Worm (Caenorhabditis elegans): ENCODE data around the gene mlc-2.

The mlc-2 gene

ce11 chrX:17413868-17414267 lies 42.5 kb downstream of the mlc-2 start, which contains the start of gene crb-1:
Gene crb-1, minus strand, starts transcription at chrX:17414014.
- TF ChIP-seq ceh-16 (tag; optimal IDR thresholded peaks at IDR 0.05): no peak
- no peak for TF ChIP-seq nhr-6 (tag; optimal IDR thresholded peaks at IDR 0.05)
- TF ChIP-seq lsy-2 (tag; optimal IDR thresholded peaks at IDR 0.05): no peak

ce11 chrX:17412642-17413041 lies 43.7 kb downstream of the mlc-2 start:
- no peak for TF ChIP-seq nhr-12 (tag; optimal IDR thresholded peaks at IDR 0.05)
- TF ChIP-seq lin-13 (GFP tag; optimal IDR thresholded peaks at IDR 0.05): no peak
- no peak for TF ChIP-seq ztf-4 (tag; optimal IDR thresholded peaks at IDR 0.05)
- no peak for TF ChIP-seq snpc-4 (tag; optimal IDR thresholded peaks at IDR 0.05)
- TF ChIP-seq skn-1 (tag; optimal IDR thresholded peaks at IDR 0.05): no peak
- no peak for TF ChIP-seq unc-55 (GFP tag; optimal IDR thresholded peaks at IDR 0.05)
- no peak for TF ChIP-seq nhr-6 (tag; optimal IDR thresholded peaks at IDR 0.05)
- TF ChIP-seq Y55F3AM.14 (GFP tag; optimal IDR thresholded peaks at IDR 0.05): no peak
- TF ChIP-seq elt-3 (tag; optimal IDR thresholded peaks at IDR 0.05): no peak
- TF ChIP-seq nhr-129 (tag; optimal IDR thresholded peaks at IDR 0.05): no peak
- TF ChIP-seq alr-1 (tag; optimal IDR thresholded peaks at IDR 0.05): no peak
- no peak for TF ChIP-seq nhr-11 (tag; optimal IDR thresholded peaks at IDR 0.05)
- TF ChIP-seq zag-1 (tag; optimal IDR thresholded peaks at IDR 0.05): no peak
- TF ChIP-seq aly-2 (tag; optimal IDR thresholded peaks at IDR 0.05): no peak
- no peak for TF ChIP-seq nhr-237 (tag; optimal IDR thresholded peaks at IDR 0.05)

ce11 chrX:17408855-17409254 lies 47.5 kb downstream of the mlc-2 start:
- TF ChIP-seq R02D3.7 (tag; optimal IDR thresholded peaks at IDR 0.05): peak; percentile 63
- no peak for TF ChIP-seq egl-27 (tag; optimal IDR thresholded peaks at IDR 0.05)

Data from whole organism, L2 larva.